Fruit fly (Drosophila melanogaster) whole organism, prepupa: ENCODE measurements around the gene CG46313.

Experiments used
- CG10631 ChIP-seq: fragments of 200-800 bp; sonication (Bioruptor generic); optimal IDR thresholded peaks from 2 replicates; lab custom pipeline; 2016; ENCODE audit warnings: missing biosample characterization, missing genetic modification characterization
- CG11294 ChIP-seq: fragments of 200-800 bp; sonication (Bioruptor generic); IDR thresholded peaks from 2 replicates; pipeline ENCODE4 v1.3.6; 2022; ENCODE audit warnings: missing biosample characterization, missing genetic modification characterization
- CG11762 ChIP-seq: fragments of 200-800 bp; sonication (Bioruptor generic); optimal IDR thresholded peaks from 3 replicates; lab custom pipeline; 2016; ENCODE audit warnings: missing biosample characterization, missing genetic modification characterization; ENCODE audit not compliant: insufficient read depth
- CG11902 ChIP-seq: fragments of 200-800 bp; sonication (Bioruptor generic); optimal IDR thresholded peaks from 3 replicates; lab custom pipeline; 2016; ENCODE audit warnings: missing biosample characterization, missing genetic modification characterization
- CG16779 ChIP-seq: fragments of 200-800 bp; sonication (Bioruptor generic); optimal IDR thresholded peaks from 3 replicates; lab custom pipeline; 2017; ENCODE audit warnings: missing biosample characterization, mild to moderate bottlenecking, missing genetic modification characterization
- CG3032 ChIP-seq: fragments of 200-800 bp; optimal IDR thresholded peaks from 2 replicates; lab custom pipeline; 2019; ENCODE audit warnings: missing biosample characterization, mild to moderate bottlenecking, missing genetic modification characterization, moderate library complexity
- CG31627 ChIP-seq: fragments of 200-800 bp; sonication (Bioruptor generic); optimal IDR thresholded peaks from 3 replicates; lab custom pipeline; 2016; ENCODE audit warnings: missing biosample characterization, missing genetic modification characterization
- CG32006 ChIP-seq: fragments of 200-800 bp; sonication (Bioruptor generic); optimal IDR thresholded peaks from 3 replicates; lab custom pipeline; 2017; ENCODE audit warnings: missing biosample characterization, mild to moderate bottlenecking, missing genetic modification characterization
- CG3919 ChIP-seq: fragments of 200-800 bp; sonication (Bioruptor generic); optimal IDR thresholded peaks from 3 replicates; lab custom pipeline; 2016; ENCODE audit warnings: missing biosample characterization, missing genetic modification characterization
- CG4318 ChIP-seq: fragments of 200-800 bp; sonication (Bioruptor generic); optimal IDR thresholded peaks from 3 replicates; lab custom pipeline; 2017; ENCODE audit warnings: missing biosample characterization, mild to moderate bottlenecking, missing genetic modification characterization
- CG6163 ChIP-seq: fragments of 200-800 bp; sonication (Bioruptor generic); IDR thresholded peaks from 3 replicates; pipeline ENCODE4 v1.3.6; 2022; ENCODE audit warnings: missing biosample characterization, missing genetic modification characterization
- CG6808 ChIP-seq: fragments of 200-800 bp; sonication (Bioruptor generic); optimal IDR thresholded peaks from 3 replicates; lab custom pipeline; 2017; ENCODE audit warnings: missing biosample characterization, missing genetic modification characterization, mild to moderate bottlenecking, moderate library complexity, missing genetic modification reagents
- CG6854 ChIP-seq: fragments of 200-800 bp; sonication (Bioruptor generic); optimal IDR thresholded peaks from 2 replicates; lab custom pipeline; 2017; ENCODE audit warnings: missing biosample characterization, mild to moderate bottlenecking, missing genetic modification characterization
- CG8119 ChIP-seq: fragments of 200-800 bp; sonication (Bioruptor generic); IDR thresholded peaks from 3 replicates; pipeline ENCODE4 v1.3.6; 2022; ENCODE audit warnings: missing biosample characterization, missing genetic modification characterization
- CG8319 ChIP-seq: fragments of 200-800 bp; sonication (Bioruptor generic); optimal IDR thresholded peaks from 3 replicates; lab custom pipeline; 2016; ENCODE audit warnings: missing biosample characterization, missing genetic modification characterization
- CG8632 ChIP-seq: fragments of 200-800 bp; sonication (Bioruptor generic); optimal IDR thresholded peaks from 3 replicates; lab custom pipeline; 2016; ENCODE audit warnings: missing biosample characterization, missing genetic modification characterization
- Eip75B ChIP-seq: fragments of 200-800 bp; sonication (Bioruptor generic); optimal IDR thresholded peaks from 3 replicates; lab custom pipeline; 2016; ENCODE audit warnings: missing biosample characterization, missing genetic modification characterization
- Eip93F ChIP-seq: fragments of 200-800 bp; sonication (Bioruptor generic); optimal IDR thresholded peaks from 2 replicates; lab custom pipeline; 2016; ENCODE audit warnings: missing biosample characterization, mild to moderate bottlenecking, missing genetic modification characterization
- Ets96B ChIP-seq: fragments of 200-800 bp; optimal IDR thresholded peaks from 2 replicates; lab custom pipeline; 2019; ENCODE audit warnings: missing biosample characterization, mild to moderate bottlenecking, missing genetic modification characterization, moderate library complexity
- Gug ChIP-seq: fragments of 200-800 bp; sonication (Bioruptor generic); IDR thresholded peaks from 2 replicates; pipeline ENCODE4 v1.3.6; 2022; ENCODE audit warnings: missing biosample characterization, missing genetic modification characterization
- Hr38 ChIP-seq: sonication (Bioruptor generic); optimal IDR thresholded peaks from 2 replicates; lab custom pipeline; 2016; ENCODE audit warnings: missing biosample characterization, missing genetic modification characterization
- Hr39 ChIP-seq: fragments of 200-800 bp; sonication (Bioruptor generic); optimal IDR thresholded peaks from 2 replicates; lab custom pipeline; 2016; ENCODE audit warnings: missing biosample characterization, missing genetic modification characterization
- Lpt ChIP-seq: fragments of 200-800 bp; sonication (Bioruptor generic); optimal IDR thresholded peaks from 3 replicates; lab custom pipeline; 2016; ENCODE audit warnings: missing biosample characterization, missing genetic modification characterization
- Smox ChIP-seq: fragments of 200-800 bp; sonication (Bioruptor generic); optimal IDR thresholded peaks from 3 replicates; lab custom pipeline; 2016; ENCODE audit warnings: missing biosample characterization, missing genetic modification characterization
- Sox102F ChIP-seq: fragments of 200-800 bp; sonication (Bioruptor generic); optimal IDR thresholded peaks from 2 replicates; lab custom pipeline; 2016; ENCODE audit warnings: missing biosample characterization, mild to moderate bottlenecking, missing genetic modification characterization
- Sox14 ChIP-seq: fragments of 200-800 bp; sonication (Bioruptor generic); optimal IDR thresholded peaks from 3 replicates; lab custom pipeline; 2016; ENCODE audit warnings: missing biosample characterization, missing genetic modification characterization
- Sox15 ChIP-seq: fragments of 200-800 bp; sonication (Bioruptor generic); optimal IDR thresholded peaks from 3 replicates; lab custom pipeline; 2016; ENCODE audit warnings: missing biosample characterization, missing genetic modification characterization
- achi ChIP-seq: fragments of 200-800 bp; sonication (Bioruptor generic); optimal IDR thresholded peaks from 3 replicates; lab custom pipeline; 2016; ENCODE audit warnings: missing biosample characterization, missing genetic modification characterization
- acj6 ChIP-seq: fragments of 200-800 bp; sonication (Bioruptor generic); optimal IDR thresholded peaks from 3 replicates; lab custom pipeline; 2016; ENCODE audit warnings: missing biosample characterization, missing genetic modification characterization
- cyc ChIP-seq: fragments of 200-800 bp; sonication (Bioruptor generic); optimal IDR thresholded peaks from 3 replicates; lab custom pipeline; 2016; ENCODE audit warnings: missing biosample characterization, missing genetic modification characterization
- dac ChIP-seq: fragments of 200-800 bp; sonication (Bioruptor generic); optimal IDR thresholded peaks from 2 replicates; lab custom pipeline; 2017; ENCODE audit warnings: missing biosample characterization, mild to moderate bottlenecking, missing genetic modification characterization
- dsx ChIP-seq: fragments of 200-800 bp; optimal IDR thresholded peaks from 3 replicates; lab custom pipeline; 2019; ENCODE audit warnings: missing biosample characterization, mild to moderate bottlenecking, missing genetic modification characterization, moderate library complexity; ENCODE audit not compliant: poor library complexity, severe bottlenecking
- eg ChIP-seq: fragments of 200-800 bp; sonication (Bioruptor generic); IDR thresholded peaks from 3 replicates; pipeline ENCODE4 v1.3.6; 2022; ENCODE audit warnings: missing biosample characterization, missing genetic modification characterization
- fd85E ChIP-seq: fragments of 200-800 bp; sonication (Bioruptor generic); optimal IDR thresholded peaks from 3 replicates; lab custom pipeline; 2016; ENCODE audit warnings: missing biosample characterization, missing genetic modification characterization
- fkh ChIP-seq: fragments of 200-800 bp; sonication (Bioruptor generic); optimal IDR thresholded peaks from 3 replicates; lab custom pipeline; 2017; ENCODE audit warnings: missing biosample characterization, mild to moderate bottlenecking, missing genetic modification characterization, moderate library complexity
- lz ChIP-seq: fragments of 200-800 bp; sonication (Bioruptor generic); optimal IDR thresholded peaks from 3 replicates; lab custom pipeline; 2016; ENCODE audit warnings: missing biosample characterization, missing genetic modification characterization
- net ChIP-seq: fragments of 200-800 bp; sonication (Bioruptor generic); optimal IDR thresholded peaks from 3 replicates; lab custom pipeline; 2016; ENCODE audit warnings: missing biosample characterization, missing genetic modification characterization
- pdm3 ChIP-seq: fragments of 200-800 bp; sonication (Bioruptor generic); optimal IDR thresholded peaks from 3 replicates; lab custom pipeline; 2016; ENCODE audit warnings: missing biosample characterization, missing genetic modification characterization
- salr ChIP-seq, 2 experiments: fragments of 200-800 bp; sonication (Bioruptor generic); optimal IDR thresholded peaks; 3 replicates each; lab custom pipeline; 2016 to 2018; ENCODE audit warnings: missing biosample characterization in 2 of 2, missing genetic modification characterization in 2 of 2, mild to moderate bottlenecking in 1 of 2
- ss ChIP-seq, 2 experiments: fragments of 200-800 bp; sonication (Bioruptor generic); optimal IDR thresholded peaks; 2 replicates in 1 of 2; 3 replicates in 1 of 2; lab custom pipeline; 2017 to 2018; ENCODE audit warnings: mild to moderate bottlenecking in 2 of 2, missing biosample characterization in 2 of 2, missing genetic modification characterization in 2 of 2, moderate library complexity in 1 of 2
- topi ChIP-seq: fragments of 200-800 bp; sonication (Bioruptor generic); optimal IDR thresholded peaks from 3 replicates; lab custom pipeline; 2016; ENCODE audit warnings: missing biosample characterization, missing genetic modification characterization
- vri ChIP-seq: fragments of 200-800 bp; sonication (Bioruptor generic); optimal IDR thresholded peaks from 3 replicates; lab custom pipeline; 2016; ENCODE audit warnings: missing biosample characterization, mild to moderate bottlenecking, missing genetic modification characterization

CG46313 gene

dm6 chr3R:26947296-26947880 is 31.0 kb upstream of the CG46313 start, which contains the start of gene Spag1 (continued):
- TF ChIP-seq CG11762 (GFP tag; lab: Kevin White, UChicago) (no peak), CG3032 (tag; lab: Kevin White, UChicago) (no peak), cyc (no peak), fd85E (GFP tag; lab: Kevin White, UChicago) (no peak), CG31627 (GFP tag; lab: Kevin White, UChicago) (no peak), Smox (no peak), Lpt (GFP tag; lab: Kevin White, UChicago) (no peak), achi (GFP tag; lab: Kevin White, UChicago) (no peak), lz (GFP tag; lab: Kevin White, UChicago) (no peak), acj6 (GFP tag; lab: Kevin White, UChicago) (no peak), CG3919 (GFP tag; lab: Kevin White, UChicago) (no peak), CG11902 (no peak), Sox102F (no peak), CG6163 (GFP tag; lab: Robert Waterston, UW) (no peak)
- TF ChIP-seq, all 60 proteins: peak for 14

dm6 chr3R:26952200-26952856 is 26.0 kb upstream of the CG46313 start:
- TF ChIP-seq achi (GFP tag; lab: Kevin White, UChicago) (no peak), fkh (GFP tag; lab: Kevin White, UChicago) (peak; percentile 61), CG11762 (GFP tag; lab: Kevin White, UChicago) (no peak), CG32006 (GFP tag; lab: Kevin White, UChicago) (no peak), CG11294 (GFP tag; lab: Robert Waterston, UW) (no peak), Hr38 (GFP tag; lab: Kevin White, UChicago) (no peak), Hr39 (GFP tag; lab: Kevin White, UChicago) (no peak)

DNA sequence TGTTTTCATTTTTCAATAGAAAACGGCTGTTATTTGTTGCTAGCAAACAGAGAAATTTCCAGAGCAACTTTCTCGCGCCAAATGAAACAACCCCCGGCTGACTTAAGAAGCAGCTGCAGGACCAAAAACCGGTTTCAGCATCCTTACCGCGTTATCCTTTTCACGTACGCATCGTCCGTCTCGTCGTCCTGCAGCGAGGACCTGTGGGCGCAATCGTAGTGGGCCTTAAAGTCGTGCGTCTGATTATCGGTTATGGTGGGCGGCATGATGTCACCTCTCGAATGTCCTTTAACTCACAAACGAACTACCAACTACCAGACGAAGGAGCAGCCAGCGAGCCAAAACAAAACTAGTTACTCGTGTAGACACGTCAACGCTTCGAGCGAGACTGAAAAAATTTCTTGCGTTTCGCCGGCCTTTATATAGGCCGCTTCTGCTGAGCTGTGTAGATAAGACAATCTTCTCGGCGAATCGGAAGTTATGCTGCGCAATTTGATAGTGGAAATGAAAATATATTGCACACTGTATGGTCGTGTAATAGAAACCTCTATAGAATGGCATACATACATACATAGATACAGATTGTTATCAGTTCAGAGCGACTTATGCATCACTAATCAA is 25.4 kb upstream of the CG46313 start:
- TF ChIP-seq salr (GFP tag; optimal IDR thresholded peaks at IDR 0.05; lab: Kevin White, UChicago) (no peak), CG10631 (no peak), Eip75B (GFP tag; lab: Kevin White, UChicago) (no peak), Hr39 (GFP tag; lab: Kevin White, UChicago) (no peak), CG31627 (GFP tag; lab: Kevin White, UChicago) (no peak), CG8632 (GFP tag; lab: Kevin White, UChicago) (no peak), Gug (GFP tag; lab: Robert Waterston, UW) (no peak), fkh (GFP tag; lab: Kevin White, UChicago) (no peak), Eip93F (GFP tag; lab: Kevin White, UChicago) (no peak), dsx (GFP tag; lab: Kevin White, UChicago) (no peak), Smox (no peak), CG8319 (no peak), CG3919 (GFP tag; lab: Kevin White, UChicago) (no peak), eg (GFP tag; lab: Robert Waterston, UW) (no peak), ss (GFP tag; optimal IDR thresholded peaks at IDR 0.05; lab: Kevin White, UChicago) (no peak)

- TF ChIP-seq acj6 (GFP tag; lab: Kevin White, UChicago) (peak; percentile 94), eg (GFP tag; lab: Robert Waterston, UW) (peak; percentile 93), CG4318 (peak; percentile 93), topi (GFP tag; lab: Kevin White, UChicago) (peak; percentile 81), Eip75B (GFP tag; lab: Kevin White, UChicago) (peak; percentile 83), vri (GFP tag; lab: Kevin White, UChicago) (no peak), CG6854 (GFP tag; lab: Kevin White, UChicago) (no peak), cyc (peak; percentile 73), CG16779 (peak; percentile 64), Ets96B (peak; percentile 91), achi (GFP tag; lab: Kevin White, UChicago) (peak; percentile 87), dsx (GFP tag; lab: Kevin White, UChicago) (peak; percentile 86), CG6808 (GFP tag; lab: Kevin White, UChicago) (peak; percentile 87), CG8119 (GFP tag; lab: Robert Waterston, UW) (peak; percentile 97), pdm3 (GFP tag; lab: Kevin White, UChicago) (peak; percentile 97), net (peak; percentile 95), Sox15 (GFP tag; lab: Kevin White, UChicago) (peak; percentile 88), dac (GFP tag; lab: Kevin White, UChicago) (peak; percentile 95), fkh (GFP tag; lab: Kevin White, UChicago) (no peak), lz (GFP tag; lab: Kevin White, UChicago) (peak; percentile 77), Sox14 (GFP tag; lab: Kevin White, UChicago) (peak; percentile 93), CG8632 (GFP tag; lab: Kevin White, UChicago) (peak; percentile 78)
Measured at dm6 chr3R:26953478-26953874, 24.9 kb upstream of the CG46313 start.
